Worm (Caenorhabditis elegans) whole organism, mixed stage, embryonic: ENCODE results near the gene col-3.

Source experiments
- M03D4.4 ChIP-seq: sonication (generic microtip); optimal IDR thresholded peaks from 2 replicates; lab custom pipeline; 2017; ENCODE audit warnings: mild to moderate bottlenecking, missing genetic modification characterization, missing compliant biosample characterization
- bed-3 ChIP-seq: fragments of 200-800 bp; sonication (Bioruptor generic); optimal IDR thresholded peaks from 3 replicates; lab custom pipeline; 2018; ENCODE audit warnings: mild to moderate bottlenecking, missing genetic modification characterization, moderate library complexity, missing compliant biosample characterization
- blmp-1 ChIP-seq: fragments of 150-350 bp; optimal IDR thresholded peaks from 2 replicates; lab custom pipeline; 2014; ENCODE audit warnings: missing biosample characterization, missing genetic modification characterization
- ceh-39 ChIP-seq: fragments of 150-350 bp; optimal IDR thresholded peaks from 2 replicates; lab custom pipeline; 2014; ENCODE audit warnings: missing biosample characterization, missing genetic modification characterization
- ceh-83 ChIP-seq: fragments of 200-800 bp; sonication (Bioruptor generic); optimal IDR thresholded peaks from 2 replicates; lab custom pipeline; 2018; ENCODE audit warnings: mild to moderate bottlenecking, missing genetic modification characterization, missing compliant biosample characterization
- cnd-1 ChIP-seq: fragments of 200-800 bp; sonication (Bioruptor generic); optimal IDR thresholded peaks from 2 replicates; lab custom pipeline; 2018; ENCODE audit warnings: mild to moderate bottlenecking, missing genetic modification characterization, missing compliant biosample characterization
- drap-1 ChIP-seq: fragments of 200-800 bp; sonication (Bioruptor generic); optimal IDR thresholded peaks from 3 replicates; lab custom pipeline; 2018; ENCODE audit warnings: mild to moderate bottlenecking, missing genetic modification characterization, missing compliant biosample characterization
- elt-1 ChIP-seq: sonication (generic microtip); optimal IDR thresholded peaks from 2 replicates; lab custom pipeline; 2017; ENCODE audit warnings: missing genetic modification characterization, mild to moderate bottlenecking, missing compliant biosample characterization, antibody characterized with exemption, moderate library complexity, borderline replicate concordance; ENCODE audit not compliant: insufficient read depth
- elt-3 ChIP-seq: fragments of 150-350 bp; optimal IDR thresholded peaks from 2 replicates; lab custom pipeline; 2014; ENCODE audit warnings: missing biosample characterization, missing genetic modification characterization
- hlh-1 ChIP-seq: fragments of 150-350 bp; optimal IDR thresholded peaks from 2 replicates; lab custom pipeline; 2014; ENCODE audit warnings: missing biosample characterization, missing genetic modification reagents, missing genetic modification characterization
- lin-13 ChIP-seq: fragments of 150-350 bp; optimal IDR thresholded peaks from 2 replicates; lab custom pipeline; 2014; ENCODE audit warnings: missing biosample characterization, missing genetic modification characterization
- lin-32 ChIP-seq: fragments of 200-800 bp; sonication (Bioruptor generic); optimal IDR thresholded peaks from 2 replicates; lab custom pipeline; 2018; ENCODE audit warnings: mild to moderate bottlenecking, missing genetic modification characterization, missing compliant biosample characterization
- lsy-2 ChIP-seq: fragments of 150-350 bp; optimal IDR thresholded peaks from 2 replicates; lab custom pipeline; 2014; ENCODE audit warnings: missing biosample characterization, missing genetic modification characterization
- mab-5 ChIP-seq: fragments of 150-350 bp; optimal IDR thresholded peaks from 2 replicates; lab custom pipeline; 2014; ENCODE audit warnings: missing biosample characterization, missing genetic modification characterization
- mep-1 ChIP-seq: fragments of 150-350 bp; optimal IDR thresholded peaks from 2 replicates; lab custom pipeline; 2017; ENCODE audit warnings: missing biosample characterization, missing genetic modification reagents, missing genetic modification characterization, inconsistent platforms
- mls-2 ChIP-seq: sonication (generic microtip); optimal IDR thresholded peaks from 2 replicates; lab custom pipeline; 2016; ENCODE audit warnings: mild to moderate bottlenecking, missing genetic modification characterization, moderate library complexity, missing compliant biosample characterization
- nhr-12 ChIP-seq: fragments of 150-350 bp; optimal IDR thresholded peaks from 2 replicates; lab custom pipeline; 2014; ENCODE audit warnings: missing biosample characterization, missing genetic modification characterization
- nhr-2 ChIP-seq: fragments of 150-350 bp; optimal IDR thresholded peaks from 2 replicates; lab custom pipeline; 2014; ENCODE audit warnings: missing biosample characterization, missing genetic modification characterization
- nhr-237 ChIP-seq: fragments of 150-350 bp; optimal IDR thresholded peaks from 2 replicates; lab custom pipeline; 2014; ENCODE audit warnings: missing biosample characterization, missing genetic modification characterization
- nhr-28 ChIP-seq: fragments of 150-350 bp; optimal IDR thresholded peaks from 2 replicates; lab custom pipeline; 2014; ENCODE audit warnings: missing biosample characterization, missing genetic modification characterization
- nhr-76 ChIP-seq: sonication (generic microtip); optimal IDR thresholded peaks from 2 replicates; lab custom pipeline; 2017; ENCODE audit warnings: missing biosample characterization, missing genetic modification characterization
- sem-2 ChIP-seq: fragments of 200-800 bp; sonication (Bioruptor generic); optimal IDR thresholded peaks from 2 replicates; lab custom pipeline; 2018; ENCODE audit warnings: mild to moderate bottlenecking, missing genetic modification characterization, missing compliant biosample characterization
- snpc-4 ChIP-seq: fragments of 150-350 bp; optimal IDR thresholded peaks from 2 replicates; lab custom pipeline; 2014; ENCODE audit warnings: missing biosample characterization, missing genetic modification characterization
- sptf-1 ChIP-seq: sonication (generic microtip); optimal IDR thresholded peaks from 2 replicates; lab custom pipeline; 2017; ENCODE audit warnings: mild to moderate bottlenecking, missing genetic modification characterization, moderate library complexity, missing compliant biosample characterization
- tbx-8 ChIP-seq: fragments of 200-800 bp; sonication (Bioruptor generic); optimal IDR thresholded peaks from 2 replicates; lab custom pipeline; 2018; ENCODE audit warnings: mild to moderate bottlenecking, missing genetic modification characterization, moderate library complexity, missing compliant biosample characterization
- unc-120 ChIP-seq: sonication (generic microtip); optimal IDR thresholded peaks from 2 replicates; lab custom pipeline; 2017; ENCODE audit warnings: missing genetic modification characterization, missing compliant biosample characterization; ENCODE audit not compliant: poor library complexity, severe bottlenecking
- unc-39 ChIP-seq: fragments of 150-350 bp; optimal IDR thresholded peaks from 2 replicates; lab custom pipeline; 2014; ENCODE audit warnings: missing biosample characterization, missing genetic modification characterization
- unc-62 ChIP-seq: fragments of 150-350 bp; optimal IDR thresholded peaks from 2 replicates; lab custom pipeline; 2014; ENCODE audit warnings: missing biosample characterization, missing genetic modification reagents, missing genetic modification characterization
- zip-8 ChIP-seq: fragments of 150-350 bp; optimal IDR thresholded peaks from 2 replicates; lab custom pipeline; 2014; ENCODE audit warnings: missing biosample characterization, missing genetic modification characterization

The col-3 gene

ce11 chrIV:8820041-8820440, 4.5 kb upstream of the col-3 start, which contains the start of gene T28C6.3:
TSS of gene T28C6.3 (plus strand) at chrIV:8820341.
- TF ChIP-seq cnd-1 (tag; lab: Kevin White, UChicago) = no peak

- no peak for TF ChIP-seq ceh-39 (tag; lab: Kevin White, UChicago)
- TF ChIP-seq nhr-28 (tag; lab: Kevin White, UChicago) = no peak
- no peak for TF ChIP-seq elt-1 (tag; lab: Kevin White, UChicago)
- TF ChIP-seq drap-1 (GFP tag; lab: Kevin White, UChicago) = no peak
- no peak for TF ChIP-seq sptf-1
- TF ChIP-seq zip-8 (tag; lab: Kevin White, UChicago) = no peak
- no peak for TF ChIP-seq unc-39
- no peak for TF ChIP-seq elt-3 (tag; lab: Kevin White, UChicago)
- no peak for TF ChIP-seq blmp-1 (tag; lab: Kevin White, UChicago)
- no peak for TF ChIP-seq nhr-2 (tag; lab: Kevin White, UChicago)
- TF ChIP-seq unc-62 (GFP tag; lab: Kevin White, UChicago) = no peak
- no peak for TF ChIP-seq lin-13 (tag; lab: Kevin White, UChicago)
- TF ChIP-seq mep-1 = no peak
- no peak for TF ChIP-seq M03D4.4
- TF ChIP-seq, all 35 proteins: peak for 0
These were observed 3.4 kb upstream of the col-3 start, which contains the start of gene T28C6.5 for ce11 chrIV:8821147-8821546. TSS of gene T28C6.5 (plus strand) at chrIV:8821447.

ce11 chrIV:8822598-8822997, 2.0 kb upstream of the col-3 start:
- TF ChIP-seq snpc-4 (no peak), unc-62 (GFP tag; lab: Kevin White, UChicago) (no peak), M03D4.4 (no peak), ceh-83 (GFP tag; lab: Kevin White, UChicago) (no peak), unc-39 (no peak), sptf-1 (no peak)
- TF ChIP-seq, all 35 proteins: peak for 0

ce11 chrIV:8825997-8826605, 1.5 kb downstream of the col-3 start:
- TF ChIP-seq sptf-1 (no peak), bed-3 (GFP tag; lab: Kevin White, UChicago) (no peak), nhr-12 (tag; lab: Kevin White, UChicago) (no peak), nhr-237 (tag; lab: Kevin White, UChicago) (no peak), elt-1 (tag; lab: Kevin White, UChicago) (no peak), tbx-8 (GFP tag; lab: Kevin White, UChicago) (no peak), lin-32 (GFP tag; lab: Kevin White, UChicago) (no peak), nhr-76 (no peak), mep-1 (no peak), nhr-2 (tag; lab: Kevin White, UChicago) (no peak), lin-13 (tag; lab: Kevin White, UChicago) (no peak), elt-3 (tag; lab: Kevin White, UChicago) (no peak), unc-39 (no peak), unc-120 (tag; lab: Kevin White, UChicago) (no peak), drap-1 (GFP tag; lab: Kevin White, UChicago) (no peak), mls-2 (tag; lab: Kevin White, UChicago) (no peak), hlh-1 (tag; lab: Kevin White, UChicago) (no peak), sem-2 (GFP tag; lab: Kevin White, UChicago) (no peak)

ce11 chrIV:8826606-8827000, 2.0 kb downstream of the col-3 start:
- TF ChIP-seq M03D4.4 = no peak
- peak; percentile 9 for TF ChIP-seq unc-120 (tag; lab: Kevin White, UChicago)
- TF ChIP-seq bed-3 (GFP tag; lab: Kevin White, UChicago) = no peak
- no peak for TF ChIP-seq mab-5 (tag; lab: Kevin White, UChicago)

- TF ChIP-seq lin-13 (tag; lab: Kevin White, UChicago) (no peak), lin-32 (GFP tag; lab: Kevin White, UChicago) (no peak), mls-2 (tag; lab: Kevin White, UChicago) (no peak), nhr-2 (tag; lab: Kevin White, UChicago) (no peak), ceh-83 (GFP tag; lab: Kevin White, UChicago) (no peak), lsy-2 (tag; lab: Kevin White, UChicago) (no peak), hlh-1 (tag; lab: Kevin White, UChicago) (no peak), nhr-76 (no peak), ceh-39 (tag; lab: Kevin White, UChicago) (no peak), elt-3 (tag; lab: Kevin White, UChicago) (no peak), zip-8 (tag; lab: Kevin White, UChicago) (no peak)
These were observed 2.9 kb downstream of the col-3 start, which contains the start of gene T28C6.7 for ce11 chrIV:8827500-8827899. TSS of gene T28C6.7 (plus strand) at chrIV:8827800.
